Worm (Caenorhabditis elegans) whole organism, L4 larva: ENCODE measurements around the gene tag-120.

Source experiments
- F10B5.3 ChIP-seq: sonication (generic microtip); optimal IDR thresholded peaks from 2 replicates; lab custom pipeline; 2016; ENCODE audit warnings: mild to moderate bottlenecking, missing genetic modification characterization, missing compliant biosample characterization
- R02D3.7 ChIP-seq: fragments of 150-350 bp; sonication (generic microtip); optimal IDR thresholded peaks from 3 replicates; lab custom pipeline; 2014; ENCODE audit warnings: missing biosample characterization, missing genetic modification characterization
- T20F7.1 ChIP-seq: fragments of 200-800 bp; sonication (Bioruptor generic); optimal IDR thresholded peaks from 2 replicates; lab custom pipeline; 2018; ENCODE audit warnings: mild to moderate bottlenecking, missing genetic modification characterization, missing compliant biosample characterization
- Y105C5A.15 ChIP-seq: fragments of 200-800 bp; sonication (Bioruptor generic); IDR thresholded peaks from 2 replicates; pipeline ENCODE4 v1.3.6; 2022; ENCODE audit warnings: missing genetic modification characterization, missing compliant biosample characterization
- ZK337.2 ChIP-seq: fragments of 200-800 bp; sonication (Bioruptor generic); IDR thresholded peaks from 2 replicates; pipeline ENCODE4 v1.3.6; 2022; ENCODE audit warnings: missing genetic modification reagents, missing genetic modification characterization, missing compliant biosample characterization
- aha-1 ChIP-seq: fragments of 150-350 bp; peaks from one replicate; lab custom pipeline; 2014; ENCODE audit warnings: missing biosample characterization, missing genetic modification characterization
- arid-1 ChIP-seq: fragments of 200-800 bp; sonication (Bioruptor generic); conservative IDR thresholded peaks from 2 replicates; pipeline ENCODE4 v1.3.6; 2022; ENCODE audit warnings: missing genetic modification reagents, missing genetic modification characterization, missing compliant biosample characterization
- ceh-20 ChIP-seq: fragments of 200-800 bp; sonication (Bioruptor generic); IDR thresholded peaks from 2 replicates; pipeline ENCODE4 v1.3.6; 2022; ENCODE audit warnings: missing genetic modification reagents, missing genetic modification characterization, missing compliant biosample characterization
- ceh-28 ChIP-seq: fragments of 150-350 bp; optimal IDR thresholded peaks from 2 replicates; lab custom pipeline; 2014; ENCODE audit warnings: missing biosample characterization, missing genetic modification reagents, missing genetic modification characterization
- ctbp-1 ChIP-seq: fragments of 200-800 bp; sonication (Bioruptor generic); IDR thresholded peaks from 2 replicates; pipeline ENCODE4 v1.3.6; 2022; ENCODE audit warnings: missing genetic modification reagents, missing genetic modification characterization, missing compliant biosample characterization
- daf-16 ChIP-seq, 3 experiments: sonication (generic microtip); optimal IDR thresholded peaks; 2 replicates each; lab custom pipeline; 2016 to 2017; ENCODE audit warnings: missing genetic modification characterization in 3 of 3, missing genetic modification reagents in 3 of 3, mild to moderate bottlenecking in 2 of 3, missing compliant biosample characterization in 2 of 3, missing biosample characterization in 1 of 3, moderate library complexity in 1 of 3
- daf-19 ChIP-seq: fragments of 200-800 bp; sonication (Bioruptor generic); conservative IDR thresholded peaks from 2 replicates; pipeline ENCODE4 v1.3.6; 2022; ENCODE audit warnings: missing genetic modification characterization, missing compliant biosample characterization
- dve-1 ChIP-seq: sonication (generic microtip); optimal IDR thresholded peaks from 2 replicates; lab custom pipeline; 2017; ENCODE audit warnings: antibody characterized with exemption, mild to moderate bottlenecking, missing genetic modification characterization, missing compliant biosample characterization; ENCODE audit not compliant: insufficient read depth
- egl-27 ChIP-seq: sonication (generic microtip); optimal IDR thresholded peaks from 3 replicates; lab custom pipeline; 2017; ENCODE audit warnings: missing biosample characterization, missing genetic modification reagents, missing genetic modification characterization
- fkh-10 ChIP-seq: fragments of 150-350 bp; optimal IDR thresholded peaks from 2 replicates; lab custom pipeline; 2014; ENCODE audit warnings: missing biosample characterization, missing genetic modification reagents, missing genetic modification characterization
- fos-1 ChIP-seq: fragments of 150-350 bp; optimal IDR thresholded peaks from 2 replicates; lab custom pipeline; 2014; ENCODE audit warnings: missing biosample characterization, missing genetic modification characterization
- hlh-30 ChIP-seq: sonication (generic microtip); optimal IDR thresholded peaks from 2 replicates; lab custom pipeline; 2017; ENCODE audit warnings: antibody characterized with exemption, mild to moderate bottlenecking, missing genetic modification characterization, missing compliant biosample characterization; ENCODE audit not compliant: insufficient read depth
- hmg-1.1 ChIP-seq: fragments of 200-800 bp; sonication (Bioruptor generic); IDR thresholded peaks from 2 replicates; pipeline ENCODE4 v1.3.6; 2022; ENCODE audit warnings: missing genetic modification reagents, missing genetic modification characterization, missing compliant biosample characterization
- lin-29 ChIP-seq: fragments of 200-800 bp; sonication (Bioruptor generic); IDR thresholded peaks from 2 replicates; pipeline ENCODE4 v1.3.6; 2022; ENCODE audit warnings: missing genetic modification reagents, missing genetic modification characterization, missing compliant biosample characterization
- lin-39 ChIP-seq: fragments of 150-350 bp; optimal IDR thresholded peaks from 2 replicates; lab custom pipeline; 2014; ENCODE audit warnings: missing biosample characterization, missing genetic modification reagents, missing genetic modification characterization
- lsy-2 ChIP-seq, 2 experiments: fragments of 150-350 bp in 1 of 2; sonication (generic microtip) in 1 of 2; optimal IDR thresholded peaks; 2 replicates each; lab custom pipeline; 2014 to 2017; ENCODE audit warnings: missing biosample characterization in 2 of 2, missing genetic modification characterization in 2 of 2
- mdl-1 ChIP-seq, 2 experiments: fragments of 150-350 bp in 1 of 2; sonication (generic microtip) in 1 of 2; optimal IDR thresholded peaks; 2 replicates each; lab custom pipeline; 2014 to 2017; ENCODE audit warnings: missing biosample characterization in 2 of 2, missing genetic modification characterization in 2 of 2
- mxl-3 ChIP-seq: fragments of 200-800 bp; sonication (Bioruptor generic); optimal IDR thresholded peaks from 2 replicates; lab custom pipeline; 2018; ENCODE audit warnings: mild to moderate bottlenecking, missing genetic modification characterization, missing compliant biosample characterization
- nhr-111 ChIP-seq: fragments of 200-800 bp; sonication (Bioruptor generic); optimal IDR thresholded peaks from 2 replicates; lab custom pipeline; 2018; ENCODE audit warnings: mild to moderate bottlenecking, missing genetic modification characterization, missing compliant biosample characterization
- nhr-41 ChIP-seq: fragments of 200-800 bp; sonication (Bioruptor generic); IDR thresholded peaks from 2 replicates; pipeline ENCODE4 v1.3.6; 2022; ENCODE audit warnings: missing genetic modification reagents, missing genetic modification characterization, missing compliant biosample characterization
- nhr-6 ChIP-seq: fragments of 150-350 bp; optimal IDR thresholded peaks from 2 replicates; lab custom pipeline; 2014; ENCODE audit warnings: missing biosample characterization, missing genetic modification characterization
- pha-4 ChIP-seq, 2 experiments: fragments of 150-350 bp in 1 of 2; fragments of 200-800 bp in 1 of 2; sonication (Bioruptor generic) in 1 of 2; IDR thresholded peaks in 1 of 2; optimal IDR thresholded peaks in 1 of 2; 2 replicates each; pipeline versions ENCODE4 v1.3.6 to Lab custom; 2014 to 2022; ENCODE audit warnings: missing genetic modification characterization in 2 of 2, missing genetic modification reagents in 2 of 2, missing biosample characterization in 1 of 2, missing compliant biosample characterization in 1 of 2
- php-3 ChIP-seq: fragments of 200-800 bp; sonication (Bioruptor generic); IDR thresholded peaks from 2 replicates; pipeline ENCODE4 v1.3.6; 2022; ENCODE audit warnings: missing genetic modification reagents, missing genetic modification characterization, missing compliant biosample characterization
- pqm-1 ChIP-seq: sonication (generic microtip); optimal IDR thresholded peaks from 2 replicates; lab custom pipeline; 2017; ENCODE audit warnings: missing biosample characterization, missing genetic modification characterization
- spr-3 ChIP-seq: fragments of 200-800 bp; sonication (Bioruptor generic); optimal IDR thresholded peaks from 2 replicates; lab custom pipeline; 2018; ENCODE audit warnings: mild to moderate bottlenecking, missing genetic modification characterization, missing compliant biosample characterization
- tra-1 ChIP-seq: fragments of 200-800 bp; sonication (Bioruptor generic); IDR thresholded peaks from 2 replicates; pipeline ENCODE4 v1.3.6; 2022; ENCODE audit warnings: missing genetic modification reagents, missing genetic modification characterization, missing compliant biosample characterization
- unc-62 ChIP-seq, 3 experiments: fragments of 150-350 bp in 1 of 3; sonication (generic microtip); optimal IDR thresholded peaks in 2 of 3; peaks in 1 of 3; 1 replicate in 1 of 3; 2 replicates in 2 of 3; lab custom pipeline; 2014 to 2017; ENCODE audit warnings: missing biosample characterization in 3 of 3, missing genetic modification characterization in 3 of 3, missing genetic modification reagents in 3 of 3, missing genotype in 1 of 3
- vab-7 ChIP-seq: fragments of 200-800 bp; sonication (Bioruptor generic); IDR thresholded peaks from 2 replicates; pipeline ENCODE4 v1.3.6; 2022; ENCODE audit warnings: missing genetic modification reagents, missing genetic modification characterization, missing compliant biosample characterization
- zip-2 ChIP-seq: fragments of 150-350 bp; optimal IDR thresholded peaks from 2 replicates; lab custom pipeline; 2014; ENCODE audit warnings: missing biosample characterization, missing genetic modification characterization

Gene tag-120

DNA sequence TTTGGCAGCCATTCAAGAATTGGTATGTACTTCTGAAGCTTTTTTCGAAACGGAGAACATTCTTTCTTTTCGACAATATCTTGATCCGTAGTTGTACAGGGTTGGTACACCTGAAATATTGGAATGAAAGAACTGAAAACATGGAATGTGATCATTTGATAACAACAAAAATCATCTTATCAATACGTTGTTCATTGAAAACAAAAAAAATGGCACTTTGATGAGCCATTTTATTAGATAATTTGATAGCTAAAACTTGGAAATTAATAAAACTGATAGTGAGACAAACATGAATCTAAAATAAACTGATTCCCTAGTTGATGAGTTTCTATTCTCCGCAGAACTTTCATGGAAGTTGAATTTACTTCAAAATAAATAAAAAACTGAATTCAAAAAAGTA is 37.1 kb downstream of the tag-120 start:
- TF ChIP-seq php-3 (GFP tag; lab: Robert Waterston, UW) (peak; percentile 50), hlh-30 (tag; lab: Kevin White, UChicago) (no peak), lin-29 (no peak), tra-1 (GFP tag; lab: Robert Waterston, UW) (no peak), lin-39 (tag; lab: Kevin White, UChicago) (no peak), Y105C5A.15 (GFP tag; lab: Robert Waterston, UW) (no peak), daf-16 (GFP tag; optimal IDR thresholded peaks at IDR 0.05; lab: Kevin White, UChicago) (no peak), daf-16 (tag; optimal IDR thresholded peaks at IDR 0.05; lab: Kevin White, UChicago) (peak; percentile 76), pqm-1 (tag; lab: Kevin White, UChicago) (peak; percentile 30), dve-1 (peak; percentile 56)

DNA sequence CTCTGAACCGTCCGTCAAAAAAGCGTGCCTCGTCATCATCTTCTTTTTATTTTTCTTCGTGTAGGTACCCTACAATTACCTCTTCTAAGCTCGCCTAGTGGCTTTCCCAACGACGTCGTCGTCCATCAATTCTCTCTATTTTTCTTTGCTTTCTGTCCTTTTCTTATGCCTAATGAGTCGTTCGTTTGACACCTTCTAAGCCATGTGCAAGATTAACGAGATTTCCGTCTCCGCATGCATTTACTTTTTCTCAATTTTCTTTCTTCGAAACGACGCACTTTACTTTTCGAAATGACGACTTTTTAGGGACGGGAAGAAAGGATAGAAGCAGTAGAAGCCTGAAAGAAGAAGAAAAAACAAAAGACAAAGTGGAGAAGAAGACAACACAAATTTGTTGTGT is 43.2 kb downstream of the tag-120 start, which contains the start of gene ZK287.1:
Gene ZK287.1, plus strand, starts transcription at position 301 of the 400 bp plus-strand sequence.
- TF ChIP-seq aha-1 (no peak), egl-27 (tag; lab: Kevin White, UChicago) (no peak), unc-62 (GFP tag; optimal IDR thresholded peaks at IDR 0.05 in 1 of 2; lab: Kevin White, UChicago) (peak in 1 of 2 experiments; percentile 6), unc-62 (tag; optimal IDR thresholded peaks at IDR 0.05; lab: Kevin White, UChicago) (no peak)

DNA sequence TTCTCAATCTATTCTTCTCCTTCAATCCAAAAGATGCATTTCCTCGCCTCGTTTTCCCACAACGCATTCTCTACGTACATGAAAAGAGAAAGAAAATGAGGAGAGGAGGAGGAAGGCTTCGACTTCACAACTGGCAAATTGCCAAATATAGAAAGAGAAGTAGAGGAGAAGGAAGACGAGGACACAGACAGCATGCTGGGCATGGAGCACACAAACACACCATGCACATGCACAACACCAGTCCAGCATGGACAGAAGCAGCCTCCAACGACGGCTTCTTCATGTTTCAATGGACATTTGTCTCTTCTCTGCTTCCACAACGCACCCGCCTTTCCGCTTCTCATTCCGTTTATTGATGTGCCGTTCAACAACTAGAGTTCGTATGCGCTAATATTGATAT is 45.0 kb downstream of the tag-120 start:
- TF ChIP-seq lsy-2 (tag; optimal IDR thresholded peaks at IDR 0.05; lab: Kevin White, UChicago) (peak in 1 of 2 experiments; percentile 34), lin-29 (no peak), pha-4 (GFP tag; IDR thresholded peaks at IDR 0.05; lab: Robert Waterston, UW) (no peak), pha-4 (tag; optimal IDR thresholded peaks at IDR 0.05; lab: Kevin White, UChicago) (no peak), arid-1 (GFP tag; lab: Robert Waterston, UW) (no peak), zip-2 (tag; lab: Kevin White, UChicago) (no peak), egl-27 (tag; lab: Kevin White, UChicago) (no peak), T20F7.1 (GFP tag; lab: Kevin White, UChicago) (no peak), unc-62 (GFP tag; optimal IDR thresholded peaks at IDR 0.05 in 1 of 2; lab: Kevin White, UChicago) (no peak), unc-62 (tag; optimal IDR thresholded peaks at IDR 0.05; lab: Kevin White, UChicago) (no peak), fos-1 (no peak), vab-7 (GFP tag; lab: Robert Waterston, UW) (no peak), F10B5.3 (tag; lab: Kevin White, UChicago) (no peak), nhr-111 (GFP tag; lab: Kevin White, UChicago) (no peak), spr-3 (GFP tag; lab: Kevin White, UChicago) (no peak), php-3 (GFP tag; lab: Robert Waterston, UW) (no peak), pqm-1 (tag; lab: Kevin White, UChicago) (no peak), nhr-41 (GFP tag; lab: Robert Waterston, UW) (no peak), R02D3.7 (tag; lab: Kevin White, UChicago) (no peak), ceh-20 (GFP tag; lab: Robert Waterston, UW) (no peak), ZK337.2 (GFP tag; lab: Robert Waterston, UW) (no peak), daf-19 (GFP tag; lab: Robert Waterston, UW) (no peak), ceh-28 (tag; lab: Kevin White, UChicago) (no peak), fkh-10 (GFP tag; lab: Kevin White, UChicago) (peak; percentile 3), mxl-3 (GFP tag; lab: Kevin White, UChicago) (peak; percentile 40), nhr-6 (no peak), daf-16 (GFP tag; optimal IDR thresholded peaks at IDR 0.05; lab: Kevin White, UChicago) (no peak), daf-16 (tag; optimal IDR thresholded peaks at IDR 0.05; lab: Kevin White, UChicago) (no peak), mdl-1 (tag; optimal IDR thresholded peaks at IDR 0.05; lab: Kevin White, UChicago) (peak in 1 of 2 experiments; percentile 48), aha-1 (peak; percentile 96), hmg-1.1 (GFP tag; lab: Robert Waterston, UW) (peak; percentile 67), ctbp-1 (GFP tag; lab: Robert Waterston, UW) (peak; percentile 50; the same call in 1 of the 2 replicates), hlh-30 (tag; lab: Kevin White, UChicago) (peak; percentile 27)
